Worm (Caenorhabditis elegans): ENCODE data around the gene gcy-22.

Gene gcy-22

ce11 chrV:20831867-20832266 is 7.0 kb upstream of the gcy-22 start (continued):
- TF ChIP-seq ces-1 (GFP tag; optimal IDR thresholded peaks at IDR 0.05) = no peak
- no peak for TF ChIP-seq nhr-19 (GFP tag; conservative IDR thresholded peaks at IDR 0.05)
- peak; percentile 4 for TF ChIP-seq nhr-20 (tag; optimal IDR thresholded peaks at IDR 0.05)
- no peak for TF ChIP-seq hlh-4 (tag; optimal IDR thresholded peaks at IDR 0.05)
- TF ChIP-seq ceh-63 (GFP tag; optimal IDR thresholded peaks at IDR 0.05) = no peak
- no peak for TF ChIP-seq lin-13 (GFP tag; optimal IDR thresholded peaks at IDR 0.05)
- TF ChIP-seq hlh-17 (GFP tag; optimal IDR thresholded peaks at IDR 0.05; ENCODE audit: borderline replicate concordance) = no peak
- no peak for TF ChIP-seq egl-13 (tag; optimal IDR thresholded peaks at IDR 0.05)
- peak in 1 of 2 experiments; percentile 18 for TF ChIP-seq mdl-1 (tag; optimal IDR thresholded peaks at IDR 0.05)
- no peak for TF ChIP-seq ets-5 (GFP tag; IDR thresholded peaks at IDR 0.05)

DNA sequence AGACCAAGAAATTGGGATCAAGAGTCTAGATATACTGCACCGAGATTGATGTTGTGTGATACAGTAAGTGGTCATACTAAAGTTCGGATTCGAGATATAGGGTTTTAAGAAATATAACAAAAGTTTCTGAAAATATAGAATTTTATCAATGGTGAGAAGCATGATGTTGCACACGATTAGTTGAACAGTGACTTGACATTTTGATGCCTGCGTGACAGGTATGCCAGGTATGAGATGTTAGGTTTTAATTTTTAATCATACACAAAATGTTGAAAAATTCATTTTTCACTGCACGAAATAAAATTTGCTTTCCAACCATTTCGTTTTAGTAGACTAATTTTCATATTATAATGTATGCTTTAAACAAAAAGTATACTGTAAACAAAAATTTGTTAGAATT is 5.5 kb upstream of the gcy-22 start:
- TF ChIP-seq pag-3 (tag; optimal IDR thresholded peaks at IDR 0.05; ENCODE audit: borderline replicate concordance, insufficient read depth) (no peak), mab-9 (GFP tag; IDR thresholded peaks at IDR 0.05) (no peak), mdl-1 (tag; optimal IDR thresholded peaks at IDR 0.05) (no peak)

- TF ChIP-seq lin-14 (GFP tag; optimal IDR thresholded peaks at IDR 0.05) (no peak), unc-62 (GFP tag; optimal IDR thresholded peaks at IDR 0.05) (no peak), snu-23 (GFP tag; optimal IDR thresholded peaks at IDR 0.05) (no peak), egl-27 (tag; optimal IDR thresholded peaks at IDR 0.05) (no peak), nhr-11 (tag; optimal IDR thresholded peaks at IDR 0.05) (no peak), nhr-20 (tag; optimal IDR thresholded peaks at IDR 0.05) (no peak), sptf-1 (tag; optimal IDR thresholded peaks at IDR 0.05) (no peak), pqm-1 (tag; optimal IDR thresholded peaks at IDR 0.05) (no peak), nhr-47 (tag; optimal IDR thresholded peaks at IDR 0.05) (no peak), hlh-17 (GFP tag; optimal IDR thresholded peaks at IDR 0.05; ENCODE audit: borderline replicate concordance) (no peak), nhr-237 (tag; optimal IDR thresholded peaks at IDR 0.05) (no peak), isw-1 (GFP tag; IDR thresholded peaks at IDR 0.05) (no peak), nhr-90 (tag; optimal IDR thresholded peaks at IDR 0.05; ENCODE audit: poor library complexity) (no peak), fkh-4 (tag; optimal IDR thresholded peaks at IDR 0.05; ENCODE audit: borderline replicate concordance) (no peak), nhr-19 (GFP tag; conservative IDR thresholded peaks at IDR 0.05) (no peak), C16A3.4 (tag; optimal IDR thresholded peaks at IDR 0.05) (no peak), hpl-2 (GFP tag; optimal IDR thresholded peaks at IDR 0.05) (no peak), efl-3 (GFP tag; optimal IDR thresholded peaks at IDR 0.05) (no peak)
These were observed 4.6 kb upstream of the gcy-22 start, which contains the start of gene num-1 for ce11 chrV:20829511-20829910. TSS of gene num-1 (plus strand) at chrV:20829811.

DNA sequence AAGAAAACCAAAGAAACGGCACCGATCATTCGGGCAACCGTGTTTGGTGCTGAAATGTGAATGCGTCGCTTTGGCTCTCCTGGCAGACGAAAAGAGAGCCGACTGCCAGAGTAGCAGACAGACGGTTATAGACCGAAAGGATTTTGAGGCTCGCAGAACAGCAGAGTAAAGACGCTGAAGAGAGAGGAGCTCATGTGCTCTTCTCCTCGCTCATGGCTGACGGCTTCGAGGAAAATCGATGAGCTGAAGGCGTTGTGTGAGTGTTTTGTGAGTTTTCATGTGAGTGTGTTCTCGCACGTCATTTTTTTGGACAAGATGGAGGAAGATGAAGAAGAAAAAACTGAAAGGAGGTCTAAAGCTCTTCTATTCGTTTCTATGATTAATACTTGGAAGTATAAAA is 4.0 kb upstream of the gcy-22 start, which contains the start of gene sbt-1:
sbt-1 (minus strand) TSS at position 62 of the 400 bp plus-strand sequence.
- peak; percentile 18 for TF ChIP-seq snpc-4 (tag; optimal IDR thresholded peaks at IDR 0.05)
- no peak for TF ChIP-seq elt-3 (tag; optimal IDR thresholded peaks at IDR 0.05)
- no peak for TF ChIP-seq nhr-77 (tag; optimal IDR thresholded peaks at IDR 0.05)
- TF ChIP-seq nhr-28 (tag; optimal IDR thresholded peaks at IDR 0.05) = no peak
- TF ChIP-seq hpl-2 (GFP tag; optimal IDR thresholded peaks at IDR 0.05) = no peak
- no peak for TF ChIP-seq C04F5.9 (tag; optimal IDR thresholded peaks at IDR 0.05)
- TF ChIP-seq lin-39 (tag; optimal IDR thresholded peaks at IDR 0.05) = no peak
- peak; percentile 23 for TF ChIP-seq xbp-1 (tag; optimal IDR thresholded peaks at IDR 0.05)
- no peak for TF ChIP-seq nhr-11 (tag; optimal IDR thresholded peaks at IDR 0.05)
- TF ChIP-seq tbx-2 (tag; optimal IDR thresholded peaks at IDR 0.05) = peak; percentile 63
- TF ChIP-seq rnt-1 (tag; optimal IDR thresholded peaks at IDR 0.05) = no peak
- peak; percentile 90 for TF ChIP-seq lin-14 (GFP tag; optimal IDR thresholded peaks at IDR 0.05)
- TF ChIP-seq aha-1 (tag; optimal IDR thresholded peaks at IDR 0.05) = no peak
- TF ChIP-seq lir-3 (tag; optimal IDR thresholded peaks at IDR 0.05; ENCODE audit: poor library complexity) = peak; percentile 0
- no peak for TF ChIP-seq mef-2 (tag; optimal IDR thresholded peaks at IDR 0.05)
- no peak for TF ChIP-seq unc-98 (GFP tag; IDR thresholded peaks at IDR 0.05)
- TF ChIP-seq blmp-1 (tag; optimal IDR thresholded peaks at IDR 0.05) = no peak
- TF ChIP-seq mdl-1 (tag; optimal IDR thresholded peaks at IDR 0.05) = peak in 1 of 2 experiments; percentile 45
- peak; percentile 86 for TF ChIP-seq unc-86 (tag; optimal IDR thresholded peaks at IDR 0.05)
- TF ChIP-seq unc-130 (tag; optimal IDR thresholded peaks at IDR 0.05) = no peak
- peak; percentile 27 for TF ChIP-seq lin-13 (GFP tag; optimal IDR thresholded peaks at IDR 0.05)
- peak; percentile 78 for TF ChIP-seq nhr-47 (tag; optimal IDR thresholded peaks at IDR 0.05)
- peak; percentile 30 for TF ChIP-seq egl-13 (tag; optimal IDR thresholded peaks at IDR 0.05)
- TF ChIP-seq zip-4 (GFP tag; optimal IDR thresholded peaks at IDR 0.05) = no peak
- no peak for TF ChIP-seq vab-15 (tag; optimal IDR thresholded peaks at IDR 0.05)
- TF ChIP-seq efl-3 (GFP tag; optimal IDR thresholded peaks at IDR 0.05) = no peak
- TF ChIP-seq nhr-19 (GFP tag; conservative IDR thresholded peaks at IDR 0.05) = peak; percentile 12; the same call in 1 of the 2 replicates
- no peak for TF ChIP-seq nhr-76 (tag; optimal IDR thresholded peaks at IDR 0.05)
- no peak for TF ChIP-seq unc-62 (GFP tag; optimal IDR thresholded peaks at IDR 0.05)
- peak; percentile 55 for TF ChIP-seq ces-1 (GFP tag; optimal IDR thresholded peaks at IDR 0.05)
